Fruit fly (Drosophila melanogaster): Measurements from ENCODE around the gene Ulp1.

Gene Ulp1

dm6 chrX:19160635-19161407 lies 47.2 kb downstream of the Ulp1 start (continued):
- TF ChIP-seq CG10565 (GFP tag; optimal IDR thresholded peaks at IDR 0.05), result no peak
- no peak for TF ChIP-seq eyg (GFP tag; optimal IDR thresholded peaks at IDR 0.05)
- no peak for TF ChIP-seq tll (GFP tag; optimal IDR thresholded peaks at IDR 0.05)
- no peak for TF ChIP-seq CTCF (GFP tag; optimal IDR thresholded peaks at IDR 0.05)
- peak; percentile 71 for TF ChIP-seq Sry-β (GFP tag; optimal IDR thresholded peaks at IDR 0.05)
- no peak for TF ChIP-seq wek (GFP tag; optimal IDR thresholded peaks at IDR 0.05)
- TF ChIP-seq hkb (optimal IDR thresholded peaks at IDR 0.05), result no peak
- no peak for TF ChIP-seq hkb (GFP tag; IDR thresholded peaks at IDR 0.05)
- TF ChIP-seq CG10366 (GFP tag; IDR thresholded peaks at IDR 0.05), result no peak
- no peak for TF ChIP-seq pzg (GFP tag; optimal IDR thresholded peaks at IDR 0.05)
- TF ChIP-seq Oli (tag; optimal IDR thresholded peaks at IDR 0.05), result no peak
- TF ChIP-seq CG6175 (GFP tag; IDR thresholded peaks at IDR 0.05), result no peak
- TF ChIP-seq CG3407 (GFP tag; optimal IDR thresholded peaks at IDR 0.05), result no peak
- TF ChIP-seq CG18262 (tag; optimal IDR thresholded peaks at IDR 0.05), result peak; percentile 28
- TF ChIP-seq z (GFP tag; IDR thresholded peaks at IDR 0.05), result 0 out of 3 replicates have a peak, but pooled peaks have one; percentile 19
- TF ChIP-seq CG14710 (tag; optimal IDR thresholded peaks at IDR 0.05), result peak; percentile 3
- no peak for TF ChIP-seq Doc2 (GFP tag; IDR thresholded peaks at IDR 0.05)
- no peak for TF ChIP-seq CG6654 (GFP tag; optimal IDR thresholded peaks at IDR 0.05)
- TF ChIP-seq CG10209 (GFP tag; optimal IDR thresholded peaks at IDR 0.05), result no peak
- no peak for TF ChIP-seq CG18764 (GFP tag; optimal IDR thresholded peaks at IDR 0.05)
- no peak for TF ChIP-seq Camta (GFP tag; optimal IDR thresholded peaks at IDR 0.05)
- TF ChIP-seq CG15073 (GFP tag; optimal IDR thresholded peaks at IDR 0.05), result no peak
- no peak for TF ChIP-seq CG11696 (GFP tag; IDR thresholded peaks at IDR 0.05)
- no peak for TF ChIP-seq cas (GFP tag; IDR thresholded peaks at IDR 0.05)
- no peak for TF ChIP-seq Mrtf (GFP tag; IDR thresholded peaks at IDR 0.05)
- TF ChIP-seq CG3281 (GFP tag; optimal IDR thresholded peaks at IDR 0.05), result no peak
- no peak for TF ChIP-seq Atf3 (GFP tag; optimal IDR thresholded peaks at IDR 0.05)
- TF ChIP-seq insv (GFP tag; optimal IDR thresholded peaks at IDR 0.05), result no peak
- no peak for TF ChIP-seq CG7745 (tag; optimal IDR thresholded peaks at IDR 0.05)
- no peak for TF ChIP-seq sim (GFP tag; IDR thresholded peaks at IDR 0.05)
- TF ChIP-seq crol (GFP tag; IDR thresholded peaks at IDR 0.05), result peak; percentile 75
- peak; percentile 8 for TF ChIP-seq gem (tag; optimal IDR thresholded peaks at IDR 0.05)
- peak; percentile 62 for TF ChIP-seq sens (GFP tag)

DNA sequence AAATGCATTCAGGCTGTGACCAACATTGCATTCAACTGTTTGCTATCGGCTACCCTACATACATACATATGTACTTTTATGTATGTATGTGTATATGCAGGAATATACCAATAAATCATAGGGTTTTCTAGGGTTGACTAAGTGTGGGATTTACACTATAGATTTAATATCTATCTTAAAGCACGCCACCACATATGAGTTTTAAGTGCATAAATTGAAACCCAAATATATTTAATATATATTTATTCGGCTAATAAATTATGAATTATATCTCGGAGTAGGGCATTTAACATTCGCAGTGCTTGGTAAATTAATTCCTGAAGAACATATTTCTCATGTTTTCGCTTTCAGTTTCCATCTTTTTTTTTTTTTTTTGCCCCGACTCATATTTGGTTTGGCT lies 48.0 kb downstream of the Ulp1 start:
- TF ChIP-seq gce (GFP tag; IDR thresholded peaks at IDR 0.05) (no peak), HLH4C (GFP tag; IDR thresholded peaks at IDR 0.05; ENCODE audit: partially characterized antibody) (no peak), gcm (GFP tag; optimal IDR thresholded peaks at IDR 0.05) (peak; percentile 45), CG6854 (GFP tag; optimal IDR thresholded peaks at IDR 0.05) (no peak), tll (GFP tag; optimal IDR thresholded peaks at IDR 0.05) (no peak), Hsf (GFP tag; optimal IDR thresholded peaks at IDR 0.05) (no peak), CG4328 (GFP tag; optimal IDR thresholded peaks at IDR 0.05) (no peak), CG5953 (GFP tag; IDR thresholded peaks at IDR 0.05) (no peak), CG7357 (GFP tag; IDR thresholded peaks at IDR 0.05) (no peak), Hr3 (GFP tag; optimal IDR thresholded peaks at IDR 0.05) (peak; percentile 23), CG11504 (tag; optimal IDR thresholded peaks at IDR 0.05) (peak; percentile 55), CG1792 (GFP tag; optimal IDR thresholded peaks at IDR 0.05) (no peak), CG4820 (GFP tag; optimal IDR thresholded peaks at IDR 0.05) (no peak), CG1603 (tag; optimal IDR thresholded peaks at IDR 0.05) (no peak), Nf-YA (GFP tag; IDR thresholded peaks at IDR 0.05) (no peak), cwo (GFP tag; optimal IDR thresholded peaks at IDR 0.05) (no peak), Ets97D (GFP tag; optimal IDR thresholded peaks at IDR 0.05) (no peak), CG11398 (GFP tag; optimal IDR thresholded peaks at IDR 0.05) (no peak), CG13424 (tag; optimal IDR thresholded peaks at IDR 0.05) (peak; percentile 10), cg (GFP tag; optimal IDR thresholded peaks at IDR 0.05) (peak; percentile 41), Dll (GFP tag; IDR thresholded peaks at IDR 0.05; ENCODE audit: partially characterized antibody) (no peak)

Measured in whole organism, embryonic.